Fruit fly (Drosophila melanogaster): ENCODE data around the gene Gr97a.

Gr97a gene

DNA sequence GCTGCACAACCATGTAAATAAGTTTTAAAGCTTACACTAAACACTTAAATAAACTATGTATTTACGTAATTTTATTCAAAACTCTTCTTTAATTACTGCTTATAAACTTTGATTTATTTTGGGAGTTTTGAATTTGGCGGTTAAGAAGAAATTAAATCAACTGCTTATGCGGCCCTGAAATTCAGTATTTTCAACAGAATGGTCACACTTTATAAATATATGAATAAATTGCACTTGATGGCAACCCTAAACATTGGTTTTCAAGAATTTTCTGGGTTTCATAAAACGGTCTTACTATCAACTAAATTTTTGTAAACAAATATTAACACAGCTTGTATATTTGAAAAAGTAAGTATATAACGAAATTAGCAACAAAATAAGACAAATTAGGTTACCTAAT lies 21.1 kb downstream of the Gr97a start, which contains the start of gene CG14252:
Gene CG14252 (plus strand): TSS at position 302 of the 400 bp plus-strand sequence.
- no peak for TF ChIP-seq Rel (GFP tag; optimal IDR thresholded peaks at IDR 0.05)
- TF ChIP-seq Rel (tag; optimal IDR thresholded peaks at IDR 0.05): peak; percentile 34
- TF ChIP-seq Hr83 (GFP tag; optimal IDR thresholded peaks at IDR 0.05; ENCODE audit: poor library complexity, severe bottlenecking): peak; percentile 36
- TF ChIP-seq usp (GFP tag; optimal IDR thresholded peaks at IDR 0.05): no peak
- TF ChIP-seq Hnf4 (GFP tag; optimal IDR thresholded peaks at IDR 0.05): peak; percentile 26

DNA sequence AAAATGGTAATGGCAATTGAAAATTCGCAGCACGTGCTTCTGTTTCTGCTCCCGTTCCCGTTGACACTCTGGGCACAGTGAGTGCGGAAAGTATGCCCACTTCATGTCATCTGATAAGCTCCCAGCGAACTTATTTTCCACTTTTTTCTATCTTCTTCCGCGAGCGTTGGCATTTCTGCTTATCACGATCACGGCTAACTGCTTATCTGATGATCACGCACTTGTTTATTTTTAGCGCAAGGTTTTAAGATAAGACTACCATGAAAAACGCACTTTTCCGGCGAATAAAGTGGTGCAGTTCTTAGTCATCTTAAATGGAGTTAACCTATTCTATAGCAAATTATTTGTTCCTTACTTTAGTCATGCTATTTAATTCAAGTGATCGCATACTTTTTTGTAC lies 28.9 kb downstream of the Gr97a start:
- TF ChIP-seq sv (GFP tag; optimal IDR thresholded peaks at IDR 0.05) (no peak), ey (GFP tag; optimal IDR thresholded peaks at IDR 0.05) (peak; percentile 40), dsf (GFP tag; optimal IDR thresholded peaks at IDR 0.05; ENCODE audit: borderline replicate concordance) (no peak), lola (GFP tag; optimal IDR thresholded peaks at IDR 0.05) (no peak), woc (GFP tag; optimal IDR thresholded peaks at IDR 0.05) (no peak), dmrt93B (GFP tag; optimal IDR thresholded peaks at IDR 0.05) (peak; percentile 14), HLH106 (tag; optimal IDR thresholded peaks at IDR 0.05) (peak; percentile 24), Vsx2 (GFP tag; optimal IDR thresholded peaks at IDR 0.05; ENCODE audit: partially characterized antibody) (no peak), Rel (GFP tag; optimal IDR thresholded peaks at IDR 0.05) (no peak), Rel (tag; optimal IDR thresholded peaks at IDR 0.05) (no peak), CrebA (GFP tag; optimal IDR thresholded peaks at IDR 0.05; ENCODE audit: borderline replicate concordance) (no peak), CG9705 (GFP tag; optimal IDR thresholded peaks at IDR 0.05) (no peak), N (GFP tag; optimal IDR thresholded peaks at IDR 0.05) (no peak), usp (GFP tag; optimal IDR thresholded peaks at IDR 0.05) (no peak)

DNA sequence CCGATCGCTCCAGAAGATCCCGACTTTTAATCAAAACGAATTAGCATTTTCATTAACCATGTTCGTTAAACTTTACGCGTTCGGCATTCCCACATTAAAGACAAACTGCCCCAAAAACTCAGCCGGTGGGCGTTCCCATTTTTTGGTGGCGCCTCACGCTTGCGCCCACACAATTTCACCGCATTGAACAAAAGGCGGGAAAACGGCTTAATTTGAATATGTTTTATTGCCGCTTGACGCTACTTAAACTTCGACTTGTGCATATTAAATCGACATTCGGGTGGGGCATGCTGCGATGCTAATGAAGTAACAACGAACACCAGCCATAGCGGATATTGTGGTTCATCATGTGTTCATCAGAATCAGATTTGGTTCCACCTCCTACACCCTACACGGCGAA lies 29.8 kb downstream of the Gr97a start:
- TF ChIP-seq jim (GFP tag; optimal IDR thresholded peaks at IDR 0.05) (no peak), CrebA (GFP tag; optimal IDR thresholded peaks at IDR 0.05; ENCODE audit: borderline replicate concordance) (no peak), dmrt93B (GFP tag; optimal IDR thresholded peaks at IDR 0.05) (no peak), lola (GFP tag; optimal IDR thresholded peaks at IDR 0.05) (no peak), tai (GFP tag; optimal IDR thresholded peaks at IDR 0.05) (no peak), Abd-B (GFP tag; optimal IDR thresholded peaks at IDR 0.05) (no peak), Hnf4 (GFP tag; optimal IDR thresholded peaks at IDR 0.05) (no peak), h (GFP tag; optimal IDR thresholded peaks at IDR 0.05) (no peak), woc (GFP tag; optimal IDR thresholded peaks at IDR 0.05) (no peak), usp (GFP tag; optimal IDR thresholded peaks at IDR 0.05) (no peak), sage (GFP tag; optimal IDR thresholded peaks at IDR 0.05) (no peak), CG32264 (GFP tag; optimal IDR thresholded peaks at IDR 0.05) (no peak), Rel (GFP tag; optimal IDR thresholded peaks at IDR 0.05) (no peak), Rel (tag; optimal IDR thresholded peaks at IDR 0.05) (no peak), Hr78 (GFP tag; optimal IDR thresholded peaks at IDR 0.05) (no peak), fru (GFP tag; optimal IDR thresholded peaks at IDR 0.05) (no peak), br (GFP tag; optimal IDR thresholded peaks at IDR 0.05) (no peak), brk (GFP tag; optimal IDR thresholded peaks at IDR 0.05) (no peak)

DNA sequence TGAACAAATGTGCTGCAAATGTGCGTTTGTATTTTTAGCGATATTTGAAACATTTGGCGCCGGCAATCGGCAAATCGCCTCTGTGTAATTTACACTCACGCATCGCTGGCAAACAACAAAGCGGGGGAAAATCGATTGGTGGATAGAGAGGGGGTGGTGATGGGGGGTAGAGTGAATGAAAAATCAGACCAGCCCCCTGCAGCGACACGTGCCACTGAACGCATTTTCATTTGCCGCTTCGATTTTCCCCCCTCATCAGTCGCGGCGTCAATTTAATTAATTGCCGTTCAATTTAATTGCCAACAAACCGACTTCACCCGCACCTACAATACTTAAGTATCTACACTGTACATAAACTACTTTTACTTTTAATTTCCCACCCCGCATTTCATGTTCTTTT lies 30.9 kb downstream of the Gr97a start:
- TF ChIP-seq GATAd (GFP tag; optimal IDR thresholded peaks at IDR 0.05) (no peak), tai (GFP tag; optimal IDR thresholded peaks at IDR 0.05) (no peak), sage (GFP tag; optimal IDR thresholded peaks at IDR 0.05) (no peak), br (GFP tag; optimal IDR thresholded peaks at IDR 0.05) (no peak), dl (GFP tag; optimal IDR thresholded peaks at IDR 0.05; ENCODE audit: insufficient read depth in 1 of 2, partially characterized antibody in 2 of 2) (no peak), N (GFP tag; optimal IDR thresholded peaks at IDR 0.05) (no peak), Vsx2 (GFP tag; optimal IDR thresholded peaks at IDR 0.05; ENCODE audit: partially characterized antibody) (no peak), jim (GFP tag; optimal IDR thresholded peaks at IDR 0.05) (no peak), dmrt93B (GFP tag; optimal IDR thresholded peaks at IDR 0.05) (no peak), CG32264 (GFP tag; optimal IDR thresholded peaks at IDR 0.05) (no peak), psq (GFP tag; optimal IDR thresholded peaks at IDR 0.05) (no peak), Rel (GFP tag; optimal IDR thresholded peaks at IDR 0.05) (no peak), Rel (tag; optimal IDR thresholded peaks at IDR 0.05) (no peak), woc (GFP tag; optimal IDR thresholded peaks at IDR 0.05) (no peak), Dfd (GFP tag; optimal IDR thresholded peaks at IDR 0.05) (no peak), CG9705 (GFP tag; optimal IDR thresholded peaks at IDR 0.05) (no peak)

DNA sequence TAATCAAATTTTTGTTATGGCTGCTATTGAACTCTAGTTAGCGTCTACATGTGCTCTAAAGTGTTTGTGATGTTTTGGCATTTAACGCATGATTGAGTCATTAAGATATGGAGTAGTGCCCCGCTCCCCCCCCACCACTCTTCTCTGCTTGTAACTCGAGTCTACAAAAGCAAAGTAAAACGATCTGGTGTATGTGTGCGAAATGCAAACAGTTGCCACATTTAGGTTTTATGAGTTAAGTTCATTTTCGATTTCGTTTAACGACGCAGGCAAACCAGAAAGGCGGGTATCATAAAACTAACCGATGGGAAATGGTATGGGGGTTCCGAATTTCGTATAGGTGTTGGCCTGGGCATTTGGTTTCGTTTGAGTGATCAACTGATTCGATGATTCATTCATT lies 31.8 kb downstream of the Gr97a start:
- TF ChIP-seq Hnf4 (GFP tag; optimal IDR thresholded peaks at IDR 0.05) (no peak), usp (GFP tag; optimal IDR thresholded peaks at IDR 0.05) (no peak), Vsx2 (GFP tag; optimal IDR thresholded peaks at IDR 0.05; ENCODE audit: partially characterized antibody) (no peak), pan (optimal IDR thresholded peaks at IDR 0.05) (no peak), Abd-B (GFP tag; optimal IDR thresholded peaks at IDR 0.05) (no peak), Dfd (GFP tag; optimal IDR thresholded peaks at IDR 0.05) (no peak), sv (GFP tag; optimal IDR thresholded peaks at IDR 0.05) (no peak), brk (GFP tag; optimal IDR thresholded peaks at IDR 0.05) (no peak), Sp1 (GFP tag; optimal IDR thresholded peaks at IDR 0.05) (no peak), HLH106 (tag; optimal IDR thresholded peaks at IDR 0.05) (no peak), foxo (GFP tag; optimal IDR thresholded peaks at IDR 0.05) (no peak), Rel (GFP tag; optimal IDR thresholded peaks at IDR 0.05) (no peak), Rel (tag; optimal IDR thresholded peaks at IDR 0.05) (no peak), psq (GFP tag; optimal IDR thresholded peaks at IDR 0.05) (no peak), CrebA (GFP tag; optimal IDR thresholded peaks at IDR 0.05; ENCODE audit: borderline replicate concordance) (no peak), dsf (GFP tag; optimal IDR thresholded peaks at IDR 0.05; ENCODE audit: borderline replicate concordance) (no peak), sage (GFP tag; optimal IDR thresholded peaks at IDR 0.05) (no peak), Dif (GFP tag; optimal IDR thresholded peaks at IDR 0.05; ENCODE audit: partially characterized antibody) (no peak), ey (GFP tag; optimal IDR thresholded peaks at IDR 0.05) (no peak), rgr (GFP tag; optimal IDR thresholded peaks at IDR 0.05) (no peak), dl (GFP tag; optimal IDR thresholded peaks at IDR 0.05; ENCODE audit: insufficient read depth in 1 of 2, partially characterized antibody in 2 of 2) (no peak)
